Fruit fly (Drosophila melanogaster): ENCODE results near the gene JMJD7.

JMJD7 gene

DNA sequence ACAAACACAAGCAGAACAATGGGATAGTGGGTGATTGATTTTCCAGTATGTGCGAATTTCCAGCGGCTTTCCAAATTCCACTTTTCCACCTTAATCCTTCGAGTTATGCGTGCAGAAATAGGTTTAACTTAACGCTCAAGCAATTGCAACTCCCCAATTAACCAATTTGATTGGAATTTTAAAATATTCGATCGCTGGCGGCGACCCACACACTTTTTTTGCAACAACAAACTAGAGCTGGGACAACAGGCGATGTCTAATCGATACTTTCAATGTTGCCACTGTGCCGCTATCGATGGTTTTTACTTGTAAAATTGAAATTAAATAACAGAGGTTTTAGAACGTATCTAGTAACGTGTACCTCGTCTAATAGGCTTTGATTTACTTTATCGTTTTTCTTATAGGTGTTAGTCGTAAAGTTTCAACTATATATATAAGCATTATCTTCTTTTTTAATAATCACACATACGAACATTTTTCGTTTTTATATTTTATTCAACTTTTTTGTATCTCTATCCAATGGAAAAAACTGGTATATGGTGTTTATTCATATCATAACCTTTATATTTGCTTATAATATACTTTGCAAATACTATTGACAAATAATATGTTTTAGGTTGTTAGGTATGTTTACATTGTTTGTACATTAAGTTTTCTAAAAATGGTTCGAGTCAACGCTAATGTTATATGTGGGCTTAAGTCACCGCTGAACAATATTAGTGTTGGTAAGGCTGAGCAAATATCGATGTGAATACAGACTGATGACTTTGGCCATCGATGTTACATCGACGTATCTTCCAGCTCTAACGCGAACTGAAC is 36.2 kb upstream of the JMJD7 start, which contains the start of the genes Abp1 and Tgi (continued):
- TF ChIP-seq Nf-YB (GFP tag; optimal IDR thresholded peaks at IDR 0.05) (no peak), lmd (GFP tag; IDR thresholded peaks at IDR 0.05) (no peak), Nf-YA (GFP tag; IDR thresholded peaks at IDR 0.05) (no peak), CG12942 (GFP tag; optimal IDR thresholded peaks at IDR 0.05) (no peak), sqz (GFP tag; optimal IDR thresholded peaks at IDR 0.05) (no peak), unc-4 (GFP tag; IDR thresholded peaks at IDR 0.05; ENCODE audit: partially characterized antibody) (peak; percentile 73), hkb (optimal IDR thresholded peaks at IDR 0.05) (no peak), hkb (GFP tag; IDR thresholded peaks at IDR 0.05) (no peak), Gug (GFP tag; IDR thresholded peaks at IDR 0.05) (peak; percentile 12; the same call in 1 of the 4 replicates), gro (GFP tag; optimal IDR thresholded peaks at IDR 0.05) (peak; percentile 36), Atf6 (GFP tag; IDR thresholded peaks at IDR 0.05) (no peak), CG10543 (GFP tag; optimal IDR thresholded peaks at IDR 0.05) (no peak), ind (GFP tag; optimal IDR thresholded peaks at IDR 0.05) (peak; percentile 33), Dip3 (GFP tag; optimal IDR thresholded peaks at IDR 0.05) (no peak), dmrt11E (tag; optimal IDR thresholded peaks at IDR 0.05) (peak; percentile 23), CG9609 (GFP tag; optimal IDR thresholded peaks at IDR 0.05) (no peak), Six4 (GFP tag; optimal IDR thresholded peaks at IDR 0.05) (no peak), pzg (GFP tag; optimal IDR thresholded peaks at IDR 0.05) (peak; percentile 88), PHDP (tag; optimal IDR thresholded peaks at IDR 0.05) (peak; percentile 53), Max (GFP tag; optimal IDR thresholded peaks at IDR 0.05) (no peak), CG6654 (GFP tag; optimal IDR thresholded peaks at IDR 0.05) (no peak), CG14965 (GFP tag; optimal IDR thresholded peaks at IDR 0.05; ENCODE audit: borderline replicate concordance) (no peak), HHEX (GFP tag; optimal IDR thresholded peaks at IDR 0.05) (no peak), trem (tag; optimal IDR thresholded peaks at IDR 0.05) (no peak), gsb (GFP tag; IDR thresholded peaks at IDR 0.05) (no peak), GATAe (GFP tag; conservative IDR thresholded peaks at IDR 0.05) (no peak), tap (tag; optimal IDR thresholded peaks at IDR 0.05) (no peak), B-H2 (GFP tag; optimal IDR thresholded peaks at IDR 0.05) (peak; percentile 72), kay (GFP tag; optimal IDR thresholded peaks at IDR 0.05) (no peak), gem (tag; optimal IDR thresholded peaks at IDR 0.05) (peak; percentile 47), Doc3 (GFP tag; IDR thresholded peaks at IDR 0.05; ENCODE audit: partially characterized antibody) (peak; percentile 64), B-H1 (GFP tag; IDR thresholded peaks at IDR 0.05) (no peak), CG17328 (GFP tag; IDR thresholded peaks at IDR 0.05) (no peak), CG14860 (GFP tag; IDR thresholded peaks at IDR 0.05; ENCODE audit: partially characterized antibody) (peak; percentile 60), bsh (GFP tag; optimal IDR thresholded peaks at IDR 0.05) (no peak), trh (GFP tag; optimal IDR thresholded peaks at IDR 0.05) (no peak), al (GFP tag; IDR thresholded peaks at IDR 0.05) (no peak), unpg (GFP tag; optimal IDR thresholded peaks at IDR 0.05) (no peak), Taf1 (GFP tag; IDR thresholded peaks at IDR 0.05) (no peak), crp (GFP tag; optimal IDR thresholded peaks at IDR 0.05) (no peak), dm (GFP tag; optimal IDR thresholded peaks at IDR 0.05) (no peak), z (GFP tag; IDR thresholded peaks at IDR 0.05) (0 out of 3 replicates have a peak, but pooled peaks have one; percentile 49), h (optimal IDR thresholded peaks at IDR 0.05) (no peak), Neu2 (GFP tag; optimal IDR thresholded peaks at IDR 0.05; ENCODE audit: borderline replicate concordance) (no peak), CG11504 (tag; optimal IDR thresholded peaks at IDR 0.05) (peak; percentile 24), CG3838 (GFP tag; optimal IDR thresholded peaks at IDR 0.05) (no peak), CG10565 (GFP tag; optimal IDR thresholded peaks at IDR 0.05) (no peak), CG9215 (GFP tag; IDR thresholded peaks at IDR 0.05) (peak; percentile 51; the same call in 1 of the 2 replicates), nom (GFP tag; optimal IDR thresholded peaks at IDR 0.05) (peak; percentile 7), CG7556 (GFP tag; optimal IDR thresholded peaks at IDR 0.05) (no peak)

Data from whole organism, embryonic.